Fruit fly (Drosophila melanogaster) whole organism, pupa: Measurements from ENCODE around the gene Cyp312a1.
A peak's percentile ranks its signal among the peaks of the same experiment; 100 is the strongest.

Experiments used
- CG10348 ChIP-seq: fragments of 200-800 bp; sonication (Bioruptor generic); IDR thresholded peaks from 2 replicates; pipeline ENCODE4 v1.3.6; 2022; ENCODE audit warnings: missing biosample characterization, missing genetic modification characterization
- CG12605 ChIP-seq: fragments of 200-800 bp; sonication (Bioruptor generic); IDR thresholded peaks from 2 replicates; pipeline ENCODE4 v1.3.6; 2022; ENCODE audit warnings: missing biosample characterization, missing genetic modification characterization
- CG17806 ChIP-seq: fragments of 200-800 bp; sonication (Bioruptor generic); optimal IDR thresholded peaks from 2 replicates; lab custom pipeline; 2018; ENCODE audit warnings: missing biosample characterization, mild to moderate bottlenecking, missing genetic modification characterization, moderate library complexity
- CG32121 ChIP-seq: fragments of 200-800 bp; sonication (Bioruptor generic); IDR thresholded peaks from 2 replicates; pipeline ENCODE4 v1.3.6; 2022; ENCODE audit warnings: missing biosample characterization, missing genetic modification characterization
- CG34367 ChIP-seq: fragments of 200-800 bp; sonication (Bioruptor generic); optimal IDR thresholded peaks from 2 replicates; lab custom pipeline; 2018; ENCODE audit warnings: missing biosample characterization, mild to moderate bottlenecking, missing genetic modification characterization
- CG8301 ChIP-seq: fragments of 200-800 bp; sonication (Bioruptor generic); optimal IDR thresholded peaks from 2 replicates; lab custom pipeline; 2018; ENCODE audit warnings: missing biosample characterization, mild to moderate bottlenecking, missing genetic modification characterization
- D1 ChIP-seq: fragments of 200-800 bp; sonication (Bioruptor generic); optimal IDR thresholded peaks from 2 replicates; lab custom pipeline; 2018; ENCODE audit warnings: missing biosample characterization, mild to moderate bottlenecking, missing genetic modification characterization, moderate library complexity
- EcR ChIP-seq: fragments of 200-800 bp; sonication (Bioruptor generic); optimal IDR thresholded peaks from 3 replicates; lab custom pipeline; 2019; ENCODE audit warnings: missing biosample characterization, missing genetic modification characterization, mild to moderate bottlenecking, moderate library complexity, missing genetic modification reagents
- Ets98B ChIP-seq: fragments of 200-800 bp; sonication (Bioruptor generic); IDR thresholded peaks from 2 replicates; pipeline ENCODE4 v1.3.6; 2022; ENCODE audit warnings: missing biosample characterization, missing genetic modification characterization
- Snoo ChIP-seq: fragments of 200-800 bp; sonication (Bioruptor generic); optimal IDR thresholded peaks from 3 replicates; lab custom pipeline; 2017; ENCODE audit warnings: missing biosample characterization, mild to moderate bottlenecking, missing genetic modification characterization, inconsistent platforms
- rn ChIP-seq: fragments of 200-800 bp; sonication (Bioruptor generic); IDR thresholded peaks from 2 replicates; pipeline ENCODE4 v1.3.6; 2022; ENCODE audit warnings: missing biosample characterization, missing genetic modification characterization

dm6 chr3L:18148418-18148973 is 16.0 kb upstream of the Cyp312a1 start, which contains the start of gene CG7330:
- TF ChIP-seq CG32121 (GFP tag; lab: Robert Waterston, UW) (peak; percentile 96), EcR (GFP tag; lab: Kevin White, UChicago) (no peak), CG17806 (tag; lab: Kevin White, UChicago) (peak; percentile 72), CG8301 (peak; percentile 86), CG10348 (peak; percentile 77), rn (GFP tag; lab: Robert Waterston, UW) (peak; percentile 82), Snoo (peak; percentile 96), Ets98B (peak; percentile 82), D1 (peak; percentile 46), CG12605 (GFP tag; lab: Robert Waterston, UW) (peak; percentile 79), CG34367 (tag; lab: Kevin White, UChicago) (peak; percentile 60)
